Fruit fly (Drosophila melanogaster): Measurements from ENCODE around the gene CG44085.

DNA sequence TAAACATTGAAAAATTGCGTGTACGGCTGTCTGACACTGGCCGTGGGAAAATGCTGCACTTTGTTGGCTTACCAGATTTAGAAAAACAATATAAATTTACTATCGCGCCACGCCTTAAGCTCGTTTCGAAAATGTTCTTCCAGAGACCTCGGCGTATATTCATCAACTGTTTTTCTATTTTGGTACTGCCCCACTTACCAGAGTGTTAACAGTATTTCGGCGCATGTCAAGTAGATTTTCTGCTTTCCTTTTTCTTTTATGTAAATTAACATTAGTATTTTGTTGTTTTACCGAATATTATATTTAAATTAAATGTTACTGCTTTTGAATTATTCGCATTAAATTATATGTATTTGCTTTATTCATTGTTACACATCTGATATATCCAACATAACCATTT, 45.8 kb upstream of the CG44085 start, which contains the start of gene kek4:
- TF ChIP-seq CTCF (optimal IDR thresholded peaks at IDR 0.05) = no peak
- TF ChIP-seq CG8478 (optimal IDR thresholded peaks at IDR 0.05) = no peak
